Worm (Caenorhabditis elegans): ENCODE data around the gene F58F12.3.

ce11 chrII:6345195-6346158, 45.6 kb downstream of the F58F12.3 start, which contains the start of gene C32D5.8:
- no peak for TF ChIP-seq B0310.2 (tag; optimal IDR thresholded peaks at IDR 0.05)
- TF ChIP-seq ama-1 (optimal IDR thresholded peaks at IDR 0.05), result no peak
- TF ChIP-seq F13C5.2 (tag; optimal IDR thresholded peaks at IDR 0.05), result no peak
- no peak for TF ChIP-seq hmbx-1 (tag; optimal IDR thresholded peaks at IDR 0.05)
- TF ChIP-seq hmg-4 (GFP tag; optimal IDR thresholded peaks at IDR 0.05), result no peak
- no peak for TF ChIP-seq tbx-11 (GFP tag; IDR thresholded peaks at IDR 0.05)
- no peak for TF ChIP-seq scrt-1 (GFP tag; IDR thresholded peaks at IDR 0.05)
- TF ChIP-seq tra-4 (tag; optimal IDR thresholded peaks at IDR 0.05), result no peak
- TF ChIP-seq ceh-13 (GFP tag; optimal IDR thresholded peaks at IDR 0.05), result no peak
- no peak for TF ChIP-seq flt-1 (GFP tag; IDR thresholded peaks at IDR 0.05)
- no peak for TF ChIP-seq sea-1 (GFP tag; conservative IDR thresholded peaks at IDR 0.05)
- TF ChIP-seq ceh-36 (tag; optimal IDR thresholded peaks at IDR 0.05), result no peak
- TF ChIP-seq tbx-37 (GFP tag; conservative IDR thresholded peaks at IDR 0.05), result no peak
- TF ChIP-seq aly-1 (tag; optimal IDR thresholded peaks at IDR 0.05), result no peak

All from whole organism, early embryonic.